Fruit fly (Drosophila melanogaster) whole organism, embryonic: ENCODE results near the gene M6.

ENCODE experiments used
- CG10462 ChIP-seq: fragments of 200-800 bp; sonication (Bioruptor generic); optimal IDR thresholded peaks from 2 replicates; lab custom pipeline; 2016; ENCODE audit warnings: missing biosample characterization, missing genetic modification characterization
- CG11093 ChIP-seq: fragments of 200-800 bp; sonication (Bioruptor generic); IDR thresholded peaks from 3 replicates; pipeline ENCODE4 v1.3.6; 2022; ENCODE audit warnings: missing biosample characterization, missing genetic modification characterization
- CG11560 ChIP-seq: fragments of 200-800 bp; sonication (Bioruptor generic); IDR thresholded peaks from 3 replicates; pipeline ENCODE4 v1.3.6; 2022; ENCODE audit warnings: missing biosample characterization, missing genetic modification characterization
- CG12219 ChIP-seq: fragments of 200-800 bp; sonication (Bioruptor generic); optimal IDR thresholded peaks from 3 replicates; lab custom pipeline; 2018; ENCODE audit warnings: missing biosample characterization, mild to moderate bottlenecking, missing genetic modification characterization
- CG13624 ChIP-seq: fragments of 200-800 bp; sonication (Bioruptor generic); optimal IDR thresholded peaks from 2 replicates; lab custom pipeline; 2016; ENCODE audit warnings: missing biosample characterization, missing genetic modification characterization
- CG14710 ChIP-seq: fragments of 200-800 bp; sonication (Bioruptor generic); optimal IDR thresholded peaks from 3 replicates; lab custom pipeline; 2019; ENCODE audit warnings: missing biosample characterization, mild to moderate bottlenecking, missing genetic modification characterization, moderate library complexity
- CG14860 ChIP-seq: fragments of 200-800 bp; sonication (Bioruptor generic); IDR thresholded peaks from 3 replicates; pipeline ENCODE4 v1.3.6; 2022; ENCODE audit warnings: missing biosample characterization, missing genetic modification characterization; ENCODE audit not compliant: partially characterized antibody
- CG15011 ChIP-seq: fragments of 200-800 bp; sonication (Bioruptor generic); optimal IDR thresholded peaks from 3 replicates; lab custom pipeline; 2018; ENCODE audit warnings: missing biosample characterization, mild to moderate bottlenecking, missing genetic modification characterization
- CG17328 ChIP-seq: fragments of 200-800 bp; sonication (Bioruptor generic); IDR thresholded peaks from 2 replicates; pipeline ENCODE4 v1.3.6; 2022; ENCODE audit warnings: missing biosample characterization, missing genetic modification characterization
- CG2129 ChIP-seq: fragments of 200-800 bp; sonication (Bioruptor generic); IDR thresholded peaks from 2 replicates; pipeline ENCODE4 v1.3.6; 2022; ENCODE audit warnings: missing biosample characterization, missing genetic modification characterization; ENCODE audit not compliant: partially characterized antibody
- CG2199 ChIP-seq: fragments of 200-800 bp; sonication (Bioruptor generic); IDR thresholded peaks from 3 replicates; pipeline ENCODE4 v1.3.6; 2022; ENCODE audit warnings: missing biosample characterization, missing genetic modification characterization
- CG31441 ChIP-seq: fragments of 200-800 bp; sonication (Bioruptor generic); IDR thresholded peaks from 2 replicates; pipeline ENCODE4 v1.3.6; 2022; ENCODE audit warnings: missing biosample characterization, missing genetic modification characterization
- CG3847 ChIP-seq: fragments of 200-800 bp; sonication (Bioruptor generic); IDR thresholded peaks from 2 replicates; pipeline ENCODE4 v1.3.6; 2022; ENCODE audit warnings: missing biosample characterization, missing genetic modification characterization
- CG4730 ChIP-seq: fragments of 200-800 bp; sonication (Bioruptor generic); IDR thresholded peaks from 2 replicates; pipeline ENCODE4 v1.3.6; 2022; ENCODE audit warnings: missing biosample characterization, missing genetic modification characterization
- CG5180 ChIP-seq: fragments of 200-800 bp; sonication (Bioruptor generic); optimal IDR thresholded peaks from 3 replicates; lab custom pipeline; 2017; ENCODE audit warnings: missing biosample characterization, missing genetic modification characterization, mild to moderate bottlenecking, moderate library complexity, missing genetic modification reagents
- CG7556 ChIP-seq: fragments of 200-800 bp; sonication (Bioruptor generic); optimal IDR thresholded peaks from 2 replicates; lab custom pipeline; 2017; ENCODE audit warnings: missing biosample characterization, mild to moderate bottlenecking, missing genetic modification characterization
- CG8359 ChIP-seq: fragments of 200-800 bp; sonication (Bioruptor generic); optimal IDR thresholded peaks from 2 replicates; lab custom pipeline; 2017; ENCODE audit warnings: missing biosample characterization, mild to moderate bottlenecking, missing genetic modification characterization, borderline replicate concordance
- CG9609 ChIP-seq: fragments of 200-800 bp; sonication (Bioruptor generic); optimal IDR thresholded peaks from 3 replicates; lab custom pipeline; 2016; ENCODE audit warnings: missing biosample characterization, missing genetic modification characterization
- CG9797 ChIP-seq: fragments of 200-800 bp; sonication (Bioruptor generic); optimal IDR thresholded peaks from 3 replicates; lab custom pipeline; 2018; ENCODE audit warnings: missing biosample characterization, mild to moderate bottlenecking, missing genetic modification characterization
- CrebB ChIP-seq: fragments of 200-800 bp; sonication (Bioruptor generic); optimal IDR thresholded peaks from 3 replicates; lab custom pipeline; 2018; ENCODE audit warnings: missing biosample characterization, mild to moderate bottlenecking, missing genetic modification characterization
- D19A ChIP-seq: fragments of 200-800 bp; optimal IDR thresholded peaks from 3 replicates; lab custom pipeline; 2019; ENCODE audit warnings: missing biosample characterization, mild to moderate bottlenecking, missing genetic modification characterization, moderate library complexity
- Deaf1 ChIP-seq: fragments of 200-800 bp; optimal IDR thresholded peaks from 3 replicates; lab custom pipeline; 2019; ENCODE audit warnings: missing biosample characterization, mild to moderate bottlenecking, missing genetic modification characterization, moderate library complexity
- Elba2 ChIP-seq: fragments of 200-800 bp; sonication (Bioruptor generic); optimal IDR thresholded peaks from 3 replicates; lab custom pipeline; 2016; ENCODE audit warnings: missing biosample characterization, missing genetic modification characterization
- Gsc ChIP-seq: fragments of 200-800 bp; sonication (Bioruptor generic); IDR thresholded peaks from 2 replicates; pipeline ENCODE4 v1.3.6; 2022; ENCODE audit warnings: missing biosample characterization, missing genetic modification characterization
- HLH3B ChIP-seq: fragments of 200-800 bp; sonication (Bioruptor generic); IDR thresholded peaks from 2 replicates; pipeline ENCODE4 v1.3.6; 2022; ENCODE audit warnings: missing biosample characterization, missing genetic modification characterization
- HmgD ChIP-seq: fragments of 200-800 bp; sonication (Bioruptor generic); optimal IDR thresholded peaks from 3 replicates; lab custom pipeline; 2016; ENCODE audit warnings: missing biosample characterization, missing genetic modification characterization
- Hr3 ChIP-seq: fragments of 200-800 bp; sonication (Bioruptor generic); optimal IDR thresholded peaks from 3 replicates; lab custom pipeline; 2016; ENCODE audit warnings: missing biosample characterization, missing genetic modification characterization
- Lhr ChIP-seq: fragments of 200-800 bp; sonication (Bioruptor generic); optimal IDR thresholded peaks from 3 replicates; lab custom pipeline; 2017; ENCODE audit warnings: mild to moderate bottlenecking, missing biosample characterization, missing genetic modification reagents, missing genetic modification characterization
- Tbp ChIP-seq: fragments of >200 bp; optimal IDR thresholded peaks from 2 replicates; lab custom pipeline; 2018; ENCODE audit warnings: missing biosample characterization, missing genetic modification characterization
- ac ChIP-seq: fragments of 200-800 bp; sonication (Bioruptor generic); optimal IDR thresholded peaks from 3 replicates; lab custom pipeline; 2017; ENCODE audit warnings: missing biosample characterization, mild to moderate bottlenecking, missing genetic modification characterization
- ap ChIP-seq: fragments of 200-800 bp; sonication (Bioruptor generic); IDR thresholded peaks from 2 replicates; pipeline ENCODE4 v1.3.6; 2022; ENCODE audit warnings: missing biosample characterization, missing genetic modification characterization
- bsh ChIP-seq, 2 experiments: fragments of 200-800 bp; sonication (Bioruptor generic); optimal IDR thresholded peaks; 2 replicates each; lab custom pipeline; 2017 to 2018; ENCODE audit warnings: mild to moderate bottlenecking in 2 of 2, missing biosample characterization in 2 of 2, missing genetic modification characterization in 2 of 2, moderate library complexity in 1 of 2
- btn ChIP-seq: fragments of 200-800 bp; sonication (Bioruptor generic); optimal IDR thresholded peaks from 2 replicates; lab custom pipeline; 2016; ENCODE audit warnings: missing biosample characterization, missing genetic modification characterization
- cg ChIP-seq: fragments of 200-800 bp; sonication (Bioruptor generic); optimal IDR thresholded peaks from 3 replicates; lab custom pipeline; 2019; ENCODE audit warnings: missing biosample characterization, mild to moderate bottlenecking, missing genetic modification characterization, moderate library complexity
- dysf ChIP-seq: fragments of 200-800 bp; sonication (Bioruptor generic); IDR thresholded peaks from 3 replicates; pipeline ENCODE4 v1.3.6; 2022; ENCODE audit warnings: missing biosample characterization, missing genetic modification characterization
- en ChIP-seq: fragments of 200-800 bp; sonication (Bioruptor generic); optimal IDR thresholded peaks from 2 replicates; lab custom pipeline; 2016; ENCODE audit warnings: missing biosample characterization, missing genetic modification characterization
- h ChIP-seq: fragments of >200 bp; optimal IDR thresholded peaks from 2 replicates; lab custom pipeline; 2017
- jigr1 ChIP-seq: fragments of 200-800 bp; sonication (Bioruptor generic); IDR thresholded peaks from 3 replicates; pipeline ENCODE4 v1.3.6; 2022; ENCODE audit warnings: missing biosample characterization, missing genetic modification characterization
- jing ChIP-seq: fragments of 200-800 bp; sonication (Bioruptor generic); optimal IDR thresholded peaks from 2 replicates; lab custom pipeline; 2018; ENCODE audit warnings: missing biosample characterization, mild to moderate bottlenecking, missing genetic modification characterization
- lbe ChIP-seq: fragments of 200-800 bp; sonication (Bioruptor generic); optimal IDR thresholded peaks from 2 replicates; lab custom pipeline; 2016; ENCODE audit warnings: missing biosample characterization, mild to moderate bottlenecking, missing genetic modification characterization
- nau ChIP-seq: fragments of 200-800 bp; sonication (Bioruptor generic); optimal IDR thresholded peaks from 3 replicates; lab custom pipeline; 2017; ENCODE audit warnings: missing biosample characterization, mild to moderate bottlenecking, missing genetic modification characterization, missing genetic modification reagents
- nerfin-2 ChIP-seq: fragments of 200-800 bp; sonication (Bioruptor generic); IDR thresholded peaks from 2 replicates; pipeline ENCODE4 v1.3.6; 2022; ENCODE audit warnings: missing biosample characterization, missing genetic modification characterization; ENCODE audit not compliant: partially characterized antibody
- pho ChIP-seq: fragments of 200-800 bp; sonication (Bioruptor generic); optimal IDR thresholded peaks from 2 replicates; lab custom pipeline; 2016; ENCODE audit warnings: missing biosample characterization, missing genetic modification characterization
- pros ChIP-seq: fragments of 200-800 bp; sonication (Bioruptor generic); optimal IDR thresholded peaks from 3 replicates; lab custom pipeline; 2019; ENCODE audit warnings: missing biosample characterization, mild to moderate bottlenecking, missing genetic modification characterization, moderate library complexity
- psq ChIP-seq: fragments of 200-800 bp; sonication (Bioruptor generic); optimal IDR thresholded peaks from 2 replicates; lab custom pipeline; 2017; ENCODE audit warnings: missing biosample characterization, missing genetic modification characterization
- ro ChIP-seq: fragments of 200-800 bp; sonication (Bioruptor generic); IDR thresholded peaks from 2 replicates; pipeline ENCODE4 v1.3.6; 2022; ENCODE audit warnings: missing biosample characterization, missing genetic modification characterization
- stwl ChIP-seq: fragments of 200-800 bp; sonication (Bioruptor generic); optimal IDR thresholded peaks from 3 replicates; lab custom pipeline; 2018; ENCODE audit warnings: missing biosample characterization, mild to moderate bottlenecking, missing genetic modification characterization, moderate library complexity
- trem ChIP-seq: fragments of 200-800 bp; optimal IDR thresholded peaks from 3 replicates; lab custom pipeline; 2019; ENCODE audit warnings: missing biosample characterization, mild to moderate bottlenecking, missing genetic modification characterization, moderate library complexity
- tx ChIP-seq: fragments of 200-800 bp; sonication (Bioruptor generic); optimal IDR thresholded peaks from 2 replicates; lab custom pipeline; 2016; ENCODE audit warnings: missing biosample characterization, missing genetic modification characterization
- usp ChIP-seq: fragments of >200 bp; optimal IDR thresholded peaks from 2 replicates; lab custom pipeline; 2017; ENCODE audit warnings: missing biosample characterization, missing genetic modification characterization
- vnd ChIP-seq: fragments of 200-800 bp; sonication (Bioruptor generic); IDR thresholded peaks from 3 replicates; pipeline ENCODE4 v1.3.6; 2022; ENCODE audit warnings: missing biosample characterization, missing genetic modification characterization; ENCODE audit not compliant: partially characterized antibody
- zen ChIP-seq: fragments of 200-800 bp; sonication (Bioruptor generic); optimal IDR thresholded peaks from 3 replicates; lab custom pipeline; 2018; ENCODE audit warnings: missing biosample characterization, mild to moderate bottlenecking, missing genetic modification characterization, moderate library complexity

Gene M6

dm6 chr3L:21536857-21537256 is 29.2 kb downstream of the M6 start, which contains the start of gene Rpn10 (continued):
- no peak for TF ChIP-seq CG10462 (GFP tag; lab: Kevin White, UChicago)
- peak; percentile 80 for TF ChIP-seq CG3847 (GFP tag; lab: Robert Waterston, UW)
- no peak for TF ChIP-seq CG17328 (GFP tag; lab: Robert Waterston, UW)
- no peak for TF ChIP-seq CG15011
- no peak for TF ChIP-seq CG7556
- no peak for TF ChIP-seq pho
- TF ChIP-seq jigr1 (GFP tag; lab: Robert Waterston, UW) = no peak
- TF ChIP-seq CG13624 (GFP tag; lab: Kevin White, UChicago) = peak; percentile 29
- TF ChIP-seq bsh (GFP tag; optimal IDR thresholded peaks at IDR 0.05; lab: Kevin White, UChicago) = no peak
- peak; percentile 43 for TF ChIP-seq D19A (tag; lab: Kevin White, UChicago)
- TF ChIP-seq CG4730 (GFP tag; lab: Robert Waterston, UW) = no peak
- TF ChIP-seq trem (tag; lab: Kevin White, UChicago) = peak; percentile 86
- no peak for TF ChIP-seq ac (GFP tag; lab: Kevin White, UChicago)
- no peak for TF ChIP-seq lbe (GFP tag; lab: Kevin White, UChicago)
- TF ChIP-seq CrebB (tag; lab: Kevin White, UChicago) = no peak
- TF ChIP-seq ap (GFP tag; lab: Robert Waterston, UW) = no peak
- TF ChIP-seq CG31441 (GFP tag; lab: Robert Waterston, UW) = no peak
- TF ChIP-seq h (lab: Kevin White, UChicago) = no peak
- TF ChIP-seq btn (GFP tag; lab: Kevin White, UChicago) = no peak
- TF ChIP-seq CG11560 (tag; lab: Robert Waterston, UW) = no peak
- peak; percentile 69 for TF ChIP-seq CG14710 (tag; lab: Kevin White, UChicago)
- TF ChIP-seq en = no peak
- peak; percentile 46 for TF ChIP-seq HmgD (GFP tag; lab: Kevin White, UChicago)
- no peak for TF ChIP-seq HLH3B (GFP tag; lab: Robert Waterston, UW)
- no peak for TF ChIP-seq nau
- TF ChIP-seq Lhr (GFP tag; lab: Kevin White, UChicago) = peak; percentile 73
- TF ChIP-seq Tbp (GFP tag; lab: Kevin White, UChicago) = no peak
- no peak for TF ChIP-seq CG9609 (GFP tag; lab: Kevin White, UChicago)
- peak; percentile 45 for TF ChIP-seq zen (tag; lab: Kevin White, UChicago)
- TF ChIP-seq jing (GFP tag; lab: Kevin White, UChicago) = no peak
- no peak for TF ChIP-seq Hr3 (GFP tag; lab: Kevin White, UChicago)
- no peak for TF ChIP-seq cg (GFP tag; lab: Kevin White, UChicago)
- TF ChIP-seq CG14860 (GFP tag; lab: Robert Waterston, UW) = peak; percentile 97
- TF ChIP-seq pros (GFP tag; lab: Kevin White, UChicago) = no peak
- no peak for TF ChIP-seq usp (GFP tag; lab: Kevin White, UChicago)
- TF ChIP-seq Gsc (GFP tag; lab: Robert Waterston, UW) = no peak
- peak; percentile 97 for TF ChIP-seq vnd
- no peak for TF ChIP-seq Elba2 (GFP tag; lab: Kevin White, UChicago)
- TF ChIP-seq ro (GFP tag; lab: Robert Waterston, UW) = no peak
- TF ChIP-seq CG11093 (GFP tag; lab: Robert Waterston, UW) = no peak
- TF ChIP-seq CG12219 (GFP tag; lab: Kevin White, UChicago) = no peak
- no peak for TF ChIP-seq psq (GFP tag; lab: Kevin White, UChicago)
- TF ChIP-seq tx = no peak
- TF ChIP-seq CG2199 = 0 out of 3 replicates have a peak, but pooled peaks have one; percentile 74
- TF ChIP-seq CG9797 (GFP tag; lab: Kevin White, UChicago) = peak; percentile 93
- TF ChIP-seq nerfin-2 (GFP tag; lab: Robert Waterston, UW) = peak; percentile 90
- TF ChIP-seq CG2129 (GFP tag; lab: Robert Waterston, UW) = peak; percentile 93
- TF ChIP-seq CG5180 = no peak
- no peak for TF ChIP-seq CG8359 (GFP tag; lab: Kevin White, UChicago)
- TF ChIP-seq stwl = peak; percentile 89
- no peak for TF ChIP-seq dysf (GFP tag; lab: Robert Waterston, UW)
- no peak for TF ChIP-seq Deaf1 (tag; lab: Kevin White, UChicago)
